Worm (Caenorhabditis elegans) whole organism, L4/young adult: ENCODE results near the gene cor-1.

Experiments used
- W03F9.2 ChIP-seq: fragments of 150-350 bp; optimal IDR thresholded peaks from 2 replicates; lab custom pipeline; 2014; ENCODE audit warnings: missing biosample characterization, missing genetic modification characterization
- him-1 ChIP-seq: sonication (generic microtip); optimal IDR thresholded peaks from 2 replicates; lab custom pipeline; 2016; ENCODE audit warnings: missing genotype, missing genetic modification reagents, missing genetic modification characterization, missing compliant biosample characterization

ce11 chrIII:10258641-10259040 is 9.7 kb downstream of the cor-1 start, which contains the start of gene rip-1:
- TF ChIP-seq him-1 (tag; lab: Kevin White, UChicago) (no peak), W03F9.2 (tag; lab: Kevin White, UChicago) (no peak)
